Fruit fly (Drosophila melanogaster): Measurements from ENCODE around the gene CG32085.

The CG32085 gene

dm6 chr3L:11696294-11697116 is 16.4 kb upstream of the CG32085 start, which contains the start of gene Dph1:
Gene Dph1 (minus strand): TSS chr3L:11696963.
- TF ChIP-seq CG12605 (GFP tag; IDR thresholded peaks at IDR 0.05) = peak; percentile 92
- peak; percentile 95 for TF ChIP-seq Ets98B (GFP tag; IDR thresholded peaks at IDR 0.05)
- TF ChIP-seq EcR (GFP tag; optimal IDR thresholded peaks at IDR 0.05) = peak; percentile 93
- TF ChIP-seq gl (tag; optimal IDR thresholded peaks at IDR 0.05) = peak; percentile 87
- peak; percentile 98 for TF ChIP-seq CG4496 (GFP tag; IDR thresholded peaks at IDR 0.05)
- TF ChIP-seq CG32121 (GFP tag; IDR thresholded peaks at IDR 0.05) = peak; percentile 96
- TF ChIP-seq CG34367 (tag; optimal IDR thresholded peaks at IDR 0.05) = peak; percentile 92
- peak; percentile 63 for TF ChIP-seq CG10348 (GFP tag; IDR thresholded peaks at IDR 0.05)
- peak; percentile 86 for TF ChIP-seq CG15710 (tag; optimal IDR thresholded peaks at IDR 0.05)
- TF ChIP-seq Pif1B (GFP tag; optimal IDR thresholded peaks at IDR 0.05) = peak; percentile 91
- peak; percentile 94 for TF ChIP-seq CG17806 (tag; optimal IDR thresholded peaks at IDR 0.05)
- TF ChIP-seq CG13204 (GFP tag; optimal IDR thresholded peaks at IDR 0.05) = no peak
- peak; percentile 88 for TF ChIP-seq CG9948 (tag; optimal IDR thresholded peaks at IDR 0.05)
- peak; percentile 91 for TF ChIP-seq CG8159 (tag; optimal IDR thresholded peaks at IDR 0.05)
- TF ChIP-seq Snoo (tag; optimal IDR thresholded peaks at IDR 0.05) = peak; percentile 90
- TF ChIP-seq CG8301 (tag; optimal IDR thresholded peaks at IDR 0.05) = peak; percentile 95
- peak; percentile 95 for TF ChIP-seq Pif1A (GFP tag; optimal IDR thresholded peaks at IDR 0.05)
- peak; percentile 82 for TF ChIP-seq rn (GFP tag; IDR thresholded peaks at IDR 0.05)
- peak; percentile 97 for TF ChIP-seq fd96Ca (GFP tag; IDR thresholded peaks at IDR 0.05)
- peak; percentile 95 for TF ChIP-seq CG14655 (GFP tag; optimal IDR thresholded peaks at IDR 0.05)
- peak; percentile 72 for TF ChIP-seq D1 (tag; optimal IDR thresholded peaks at IDR 0.05)

- no peak for TF ChIP-seq rn (GFP tag; IDR thresholded peaks at IDR 0.05)
- no peak for TF ChIP-seq Snoo (tag; optimal IDR thresholded peaks at IDR 0.05)
- no peak for TF ChIP-seq CG15710 (tag; optimal IDR thresholded peaks at IDR 0.05)
- no peak for TF ChIP-seq CG8159 (tag; optimal IDR thresholded peaks at IDR 0.05)
- TF ChIP-seq Pif1A (GFP tag; optimal IDR thresholded peaks at IDR 0.05) = no peak
- no peak for TF ChIP-seq CG12605 (GFP tag; IDR thresholded peaks at IDR 0.05)
- no peak for TF ChIP-seq CG14655 (GFP tag; optimal IDR thresholded peaks at IDR 0.05)
- TF ChIP-seq gl (tag; optimal IDR thresholded peaks at IDR 0.05) = no peak
- TF ChIP-seq CG34367 (tag; optimal IDR thresholded peaks at IDR 0.05) = no peak
- TF ChIP-seq CG17806 (tag; optimal IDR thresholded peaks at IDR 0.05) = no peak
These were observed 15.7 kb upstream of the CG32085 start for dm6 chr3L:11695827-11696226.

- TF ChIP-seq CG13204 (GFP tag; optimal IDR thresholded peaks at IDR 0.05) (no peak), EcR (GFP tag; optimal IDR thresholded peaks at IDR 0.05) (peak; percentile 38)
These were observed 14.9 kb upstream of the CG32085 start for dm6 chr3L:11695063-11695462.

- TF ChIP-seq CG4496 (GFP tag; IDR thresholded peaks at IDR 0.05) = no peak
These were observed 12.7 kb upstream of the CG32085 start for dm6 chr3L:11692853-11693252.

dm6 chr3L:11691203-11691797 is 11.2 kb upstream of the CG32085 start, which contains the start of the genes Pldn and CG14135:
Gene Pldn (minus strand): TSS chr3L:11691399.
Gene CG14135 (plus strand): TSS chr3L:11691571.
- TF ChIP-seq D1 (tag; optimal IDR thresholded peaks at IDR 0.05) (peak; percentile 12), CG4496 (GFP tag; IDR thresholded peaks at IDR 0.05) (no peak)

dm6 chr3L:11689832-11690602 is 9.9 kb upstream of the CG32085 start:
- TF ChIP-seq D1 (tag; optimal IDR thresholded peaks at IDR 0.05) = no peak
- TF ChIP-seq CG8159 (tag; optimal IDR thresholded peaks at IDR 0.05) = no peak

dm6 chr3L:11685876-11686275 is 5.7 kb upstream of the CG32085 start:
- TF ChIP-seq CG13204 (GFP tag; optimal IDR thresholded peaks at IDR 0.05) (no peak), rn (GFP tag; IDR thresholded peaks at IDR 0.05) (no peak), CG17806 (tag; optimal IDR thresholded peaks at IDR 0.05) (no peak), CG34367 (tag; optimal IDR thresholded peaks at IDR 0.05) (no peak), CG14655 (GFP tag; optimal IDR thresholded peaks at IDR 0.05) (no peak), CG15710 (tag; optimal IDR thresholded peaks at IDR 0.05) (no peak), CG9948 (tag; optimal IDR thresholded peaks at IDR 0.05) (no peak), CG8301 (tag; optimal IDR thresholded peaks at IDR 0.05) (no peak), Snoo (tag; optimal IDR thresholded peaks at IDR 0.05) (no peak), CG8159 (tag; optimal IDR thresholded peaks at IDR 0.05) (no peak), Ets98B (GFP tag; IDR thresholded peaks at IDR 0.05) (no peak), Pif1B (GFP tag; optimal IDR thresholded peaks at IDR 0.05) (no peak)

Data from whole organism, pupa.